Worm (Caenorhabditis elegans): Measurements from ENCODE around the gene col-130.

Gene col-130

ce11 chrIV:12404137-12404536 lies 24.2 kb downstream of the col-130 start, which contains the start of gene gex-3 (continued):
- TF ChIP-seq ceh-32 (tag; optimal IDR thresholded peaks at IDR 0.05; ENCODE audit: poor library complexity) (no peak), mep-1 (tag; optimal IDR thresholded peaks at IDR 0.05) (peak; percentile 81), duxl-1 (tag; optimal IDR thresholded peaks at IDR 0.05; ENCODE audit: poor library complexity) (no peak), ceh-82 (tag; optimal IDR thresholded peaks at IDR 0.05) (no peak), lir-3 (tag; optimal IDR thresholded peaks at IDR 0.05) (no peak), daf-16 (GFP tag; optimal IDR thresholded peaks at IDR 0.05) (no peak), daf-16 (tag; optimal IDR thresholded peaks at IDR 0.05) (peak; percentile 51), unc-130 (GFP tag; optimal IDR thresholded peaks at IDR 0.05) (peak; percentile 71), fkh-10 (GFP tag; optimal IDR thresholded peaks at IDR 0.05) (peak; percentile 85), nhr-11 (tag; optimal IDR thresholded peaks at IDR 0.05) (peak; percentile 2), F44E2.7 (GFP tag; IDR thresholded peaks at IDR 0.05) (no peak), F49E8.2 (tag; optimal IDR thresholded peaks at IDR 0.05; ENCODE audit: borderline replicate concordance) (peak; percentile 31), nhr-77 (tag; optimal IDR thresholded peaks at IDR 0.05) (peak; percentile 59), nhr-6 (tag; optimal IDR thresholded peaks at IDR 0.05) (peak; percentile 86), nhr-28 (tag; optimal IDR thresholded peaks at IDR 0.05) (peak; percentile 43), lin-38 (GFP tag; IDR thresholded peaks at IDR 0.05) (peak; percentile 97), dmd-8 (GFP tag; IDR thresholded peaks at IDR 0.05) (no peak), mxl-3 (GFP tag; optimal IDR thresholded peaks at IDR 0.05) (peak; percentile 28), lin-15B (tag; optimal IDR thresholded peaks at IDR 0.05) (peak; percentile 61), ZK546.5 (tag; optimal IDR thresholded peaks at IDR 0.05) (peak in 1 of 2 experiments; percentile 55), daf-19 (GFP tag; conservative IDR thresholded peaks at IDR 0.05) (0 out of 2 replicates have a peak, but pooled peaks have one; percentile 32), F10B5.3 (tag; optimal IDR thresholded peaks at IDR 0.05) (no peak), T26A8.4 (GFP tag; IDR thresholded peaks at IDR 0.05) (peak; percentile 56), hlh-30 (tag; optimal IDR thresholded peaks at IDR 0.05; ENCODE audit: insufficient read depth) (peak; percentile 82), ztf-7 (tag; optimal IDR thresholded peaks at IDR 0.05) (no peak), ces-1 (GFP tag; optimal IDR thresholded peaks at IDR 0.05) (peak; percentile 92), set-16 (GFP tag; IDR thresholded peaks at IDR 0.05) (no peak)

- no peak for TF ChIP-seq ceh-82 (tag; optimal IDR thresholded peaks at IDR 0.05)
- no peak for TF ChIP-seq dve-1 (tag; optimal IDR thresholded peaks at IDR 0.05; ENCODE audit: insufficient read depth)
- TF ChIP-seq spr-1 (tag; optimal IDR thresholded peaks at IDR 0.05): no peak
- no peak for TF ChIP-seq sdz-12 (GFP tag; optimal IDR thresholded peaks at IDR 0.05)
- TF ChIP-seq rbr-2 (tag; optimal IDR thresholded peaks at IDR 0.05): no peak
- TF ChIP-seq unc-62 (GFP tag; optimal IDR thresholded peaks at IDR 0.05 in 1 of 2): no peak
- no peak for TF ChIP-seq unc-62 (tag; optimal IDR thresholded peaks at IDR 0.05)
- no peak for TF ChIP-seq tra-1 (GFP tag; IDR thresholded peaks at IDR 0.05)
- peak; percentile 95 for TF ChIP-seq aha-1 (tag)
- no peak for TF ChIP-seq lim-7 (GFP tag; IDR thresholded peaks at IDR 0.05)
- TF ChIP-seq tag-97 (GFP tag; IDR thresholded peaks at IDR 0.05): no peak
- no peak for TF ChIP-seq pha-4 (GFP tag; IDR thresholded peaks at IDR 0.05)
- TF ChIP-seq pha-4 (tag; optimal IDR thresholded peaks at IDR 0.05): no peak
- no peak for TF ChIP-seq lin-39 (tag; optimal IDR thresholded peaks at IDR 0.05)
- peak; percentile 19 for TF ChIP-seq hlh-30 (tag; optimal IDR thresholded peaks at IDR 0.05; ENCODE audit: insufficient read depth)
- no peak for TF ChIP-seq zip-11 (GFP tag; IDR thresholded peaks at IDR 0.05)
- no peak for TF ChIP-seq nhr-76 (tag; optimal IDR thresholded peaks at IDR 0.05)
- TF ChIP-seq ztf-11 (tag; optimal IDR thresholded peaks at IDR 0.05): no peak
- TF ChIP-seq zfp-2 (tag; optimal IDR thresholded peaks at IDR 0.05): no peak
- no peak for TF ChIP-seq vab-7 (GFP tag; IDR thresholded peaks at IDR 0.05)
- no peak for TF ChIP-seq R02D3.7 (tag; optimal IDR thresholded peaks at IDR 0.05)
- TF ChIP-seq Y105C5A.15 (GFP tag; IDR thresholded peaks at IDR 0.05): no peak
- no peak for TF ChIP-seq daf-8 (GFP tag; IDR thresholded peaks at IDR 0.05)
- TF ChIP-seq nhr-48 (tag; optimal IDR thresholded peaks at IDR 0.05): no peak
- no peak for TF ChIP-seq nhr-10 (tag; optimal IDR thresholded peaks at IDR 0.05)
- TF ChIP-seq lin-15B (tag; optimal IDR thresholded peaks at IDR 0.05): no peak
- peak; percentile 55 for TF ChIP-seq mxl-3 (GFP tag; optimal IDR thresholded peaks at IDR 0.05)
- TF ChIP-seq saeg-2 (GFP tag; IDR thresholded peaks at IDR 0.05): no peak
- peak; percentile 40 for TF ChIP-seq hlh-11 (tag; optimal IDR thresholded peaks at IDR 0.05)
- TF ChIP-seq dmd-8 (GFP tag; IDR thresholded peaks at IDR 0.05): no peak
- TF ChIP-seq ZK337.2 (GFP tag; IDR thresholded peaks at IDR 0.05): no peak
These were observed 24.9 kb downstream of the col-130 start for ce11 chrIV:12403440-12403839.
